Fruit fly (Drosophila melanogaster): ENCODE measurements around the gene CG11899.
A peak's percentile ranks its signal among the peaks of the same experiment; 100 is the strongest.

CG11899 gene

DNA sequence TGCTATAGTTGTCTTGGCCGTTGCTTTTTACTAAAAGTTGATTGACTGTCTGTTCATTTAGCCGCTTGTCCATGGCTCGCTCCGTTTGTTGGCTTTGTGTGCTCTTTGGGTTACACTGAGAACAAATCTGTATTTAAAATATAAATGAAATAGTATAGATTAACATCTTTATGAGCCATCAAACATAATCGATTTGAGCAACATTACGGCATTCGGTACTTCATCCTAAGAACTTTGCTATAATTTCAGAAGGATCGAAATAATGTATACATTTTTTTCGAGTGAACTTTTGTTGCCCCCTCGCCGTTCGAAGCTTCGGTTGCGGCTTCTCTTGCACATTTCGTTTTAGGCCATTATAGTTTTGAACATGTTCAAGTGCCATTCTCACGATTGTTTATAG, 7.7 kb downstream of the CG11899 start (continued):
- no peak for TF ChIP-seq CG11093 (GFP tag; IDR thresholded peaks at IDR 0.05)
- TF ChIP-seq Meics (GFP tag; optimal IDR thresholded peaks at IDR 0.05), result peak; percentile 54
- TF ChIP-seq CG10366 (GFP tag; IDR thresholded peaks at IDR 0.05), result peak; percentile 79
- peak; percentile 71 for TF ChIP-seq CG17328 (GFP tag; IDR thresholded peaks at IDR 0.05)
- no peak for TF ChIP-seq Kr (GFP tag; optimal IDR thresholded peaks at IDR 0.05)
- TF ChIP-seq CG3838 (GFP tag; optimal IDR thresholded peaks at IDR 0.05), result peak; percentile 39
- peak; percentile 51; the same call in 2 of the 3 replicates for TF ChIP-seq croc (GFP tag; conservative IDR thresholded peaks at IDR 0.05)
- TF ChIP-seq CG11560 (tag; IDR thresholded peaks at IDR 0.05), result no peak
- TF ChIP-seq CG13123 (GFP tag; optimal IDR thresholded peaks at IDR 0.05), result peak; percentile 32
- TF ChIP-seq Max (GFP tag; optimal IDR thresholded peaks at IDR 0.05), result peak; percentile 38
- no peak for TF ChIP-seq CG8089 (GFP tag; optimal IDR thresholded peaks at IDR 0.05)
- TF ChIP-seq sim (GFP tag; IDR thresholded peaks at IDR 0.05), result no peak
- peak; percentile 29 for TF ChIP-seq CG6683 (GFP tag; optimal IDR thresholded peaks at IDR 0.05)
- peak; percentile 52 for TF ChIP-seq sqz (GFP tag; optimal IDR thresholded peaks at IDR 0.05)
- TF ChIP-seq Gsc (GFP tag; IDR thresholded peaks at IDR 0.05), result no peak
- peak; percentile 47 for TF ChIP-seq CG4820 (GFP tag; optimal IDR thresholded peaks at IDR 0.05)
- TF ChIP-seq en (GFP tag; optimal IDR thresholded peaks at IDR 0.05), result no peak
- no peak for TF ChIP-seq Antp (GFP tag; optimal IDR thresholded peaks at IDR 0.05)
- TF ChIP-seq cwo (GFP tag; optimal IDR thresholded peaks at IDR 0.05), result peak; percentile 23
- TF ChIP-seq nerfin-2 (GFP tag; IDR thresholded peaks at IDR 0.05; ENCODE audit: partially characterized antibody), result no peak
- no peak for TF ChIP-seq gsb (GFP tag; IDR thresholded peaks at IDR 0.05)
- no peak for TF ChIP-seq CG2129 (GFP tag; IDR thresholded peaks at IDR 0.05; ENCODE audit: partially characterized antibody)
- TF ChIP-seq CG33213 (GFP tag; optimal IDR thresholded peaks at IDR 0.05), result no peak
- peak; percentile 16 for TF ChIP-seq CG13296 (GFP tag; optimal IDR thresholded peaks at IDR 0.05)
- TF ChIP-seq Dip3 (GFP tag; optimal IDR thresholded peaks at IDR 0.05), result peak; percentile 26
- TF ChIP-seq CG43689 (GFP tag; IDR thresholded peaks at IDR 0.05), result peak; percentile 61
- TF ChIP-seq BEAF-32 (GFP tag; optimal IDR thresholded peaks at IDR 0.05), result no peak
- peak; percentile 43 for TF ChIP-seq CG10654 (GFP tag; optimal IDR thresholded peaks at IDR 0.05)
- TF ChIP-seq CG3163 (GFP tag; optimal IDR thresholded peaks at IDR 0.05), result no peak
- TF ChIP-seq HmgD (GFP tag; optimal IDR thresholded peaks at IDR 0.05), result no peak
- TF ChIP-seq kah (GFP tag; optimal IDR thresholded peaks at IDR 0.05), result peak; percentile 42
- no peak for TF ChIP-seq CG1832 (GFP tag; optimal IDR thresholded peaks at IDR 0.05)
- peak; percentile 50 for TF ChIP-seq Abd-B (GFP tag; optimal IDR thresholded peaks at IDR 0.05)
- peak; percentile 71 for TF ChIP-seq stc (GFP tag; IDR thresholded peaks at IDR 0.05)
- TF ChIP-seq Rfx (GFP tag; IDR thresholded peaks at IDR 0.05), result peak; percentile 25; the same call in 1 of the 2 replicates
- no peak for TF ChIP-seq maf-S (GFP tag; optimal IDR thresholded peaks at IDR 0.05)
- TF ChIP-seq CG10543 (GFP tag; optimal IDR thresholded peaks at IDR 0.05), result no peak
- TF ChIP-seq Rx (GFP tag; IDR thresholded peaks at IDR 0.05), result peak; percentile 68
- no peak for TF ChIP-seq sna (GFP tag; IDR thresholded peaks at IDR 0.05; ENCODE audit: partially characterized antibody)
- no peak for TF ChIP-seq pfk (GFP tag; optimal IDR thresholded peaks at IDR 0.05)
- TF ChIP-seq CG12391 (tag; optimal IDR thresholded peaks at IDR 0.05), result peak; percentile 77
- TF ChIP-seq CG8281 (tag; optimal IDR thresholded peaks at IDR 0.05), result peak; percentile 39
- TF ChIP-seq CG15514 (GFP tag; optimal IDR thresholded peaks at IDR 0.05), result peak; percentile 13
- TF ChIP-seq dati (GFP tag; IDR thresholded peaks at IDR 0.05), result no peak
- peak; percentile 66 for TF ChIP-seq Ada2b (GFP tag; IDR thresholded peaks at IDR 0.05)
- no peak for TF ChIP-seq CG14965 (GFP tag; optimal IDR thresholded peaks at IDR 0.05; ENCODE audit: borderline replicate concordance)
- no peak for TF ChIP-seq br (optimal IDR thresholded peaks at IDR 0.05)
- TF ChIP-seq H2.0 (GFP tag; IDR thresholded peaks at IDR 0.05), result peak; percentile 69
- no peak for TF ChIP-seq CG7963 (GFP tag; IDR thresholded peaks at IDR 0.05; ENCODE audit: partially characterized antibody)
- no peak for TF ChIP-seq CG15696 (tag; optimal IDR thresholded peaks at IDR 0.05)
- TF ChIP-seq CG6791 (GFP tag; IDR thresholded peaks at IDR 0.05; ENCODE audit: partially characterized antibody), result no peak
- TF ChIP-seq pb (GFP tag; optimal IDR thresholded peaks at IDR 0.05), result no peak

All from whole organism, embryonic.